Worm (Caenorhabditis elegans) whole organism, young adult: Measurements from ENCODE around the gene clec-141.

Experiments used
- B0019.2 ChIP-seq: fragments of 200-800 bp; sonication (Bioruptor generic); conservative IDR thresholded peaks from 2 replicates; pipeline ENCODE4 v1.3.6; 2022; ENCODE audit warnings: missing genetic modification reagents, missing genetic modification characterization, missing compliant biosample characterization
- B0261.1 ChIP-seq: sonication (generic microtip); optimal IDR thresholded peaks from 2 replicates; lab custom pipeline; 2016; ENCODE audit warnings: mild to moderate bottlenecking, missing genetic modification characterization, moderate library complexity, missing compliant biosample characterization
- C17E4.6 ChIP-seq: fragments of 200-800 bp; sonication (Bioruptor generic); IDR thresholded peaks from 2 replicates; pipeline ENCODE4 v1.3.6; 2022; ENCODE audit warnings: missing genetic modification reagents, missing genetic modification characterization, missing compliant biosample characterization
- D2030.7 ChIP-seq: fragments of 200-800 bp; sonication (Bioruptor generic); IDR thresholded peaks from 2 replicates; pipeline ENCODE4 v1.3.6; 2022; ENCODE audit warnings: missing genetic modification reagents, missing genetic modification characterization, missing compliant biosample characterization
- F10E7.11 ChIP-seq: sonication (generic microtip); optimal IDR thresholded peaks from 2 replicates; lab custom pipeline; 2017; ENCODE audit warnings: mild to moderate bottlenecking, missing genetic modification characterization, moderate library complexity, missing compliant biosample characterization
- F22D6.2 ChIP-seq: sonication (generic microtip); optimal IDR thresholded peaks from 2 replicates; lab custom pipeline; 2016; ENCODE audit warnings: mild to moderate bottlenecking, missing genetic modification characterization, missing compliant biosample characterization
- F33H1.4 ChIP-seq: fragments of 200-800 bp; sonication (Bioruptor generic); IDR thresholded peaks from 2 replicates; pipeline ENCODE4 v1.3.6; 2022; ENCODE audit warnings: missing genetic modification reagents, missing genetic modification characterization, missing compliant biosample characterization
- F52B5.7 ChIP-seq: sonication (generic microtip); optimal IDR thresholded peaks from 2 replicates; lab custom pipeline; 2016; ENCODE audit warnings: mild to moderate bottlenecking, missing genetic modification characterization, missing compliant biosample characterization
- F57C9.4 ChIP-seq: sonication (generic microtip); optimal IDR thresholded peaks from 2 replicates; lab custom pipeline; 2017; ENCODE audit warnings: mild to moderate bottlenecking, missing genetic modification characterization, missing compliant biosample characterization
- Y53F4B.3 ChIP-seq: fragments of 200-800 bp; sonication (Bioruptor generic); IDR thresholded peaks from 2 replicates; pipeline ENCODE4 v1.3.6; 2022; ENCODE audit warnings: missing genetic modification reagents, missing genetic modification characterization, missing compliant biosample characterization
- attf-6 ChIP-seq: fragments of 200-800 bp; sonication (Bioruptor generic); IDR thresholded peaks from 2 replicates; pipeline ENCODE4 v1.3.6; 2022; ENCODE audit warnings: missing genetic modification reagents, missing genetic modification characterization, missing compliant biosample characterization
- ceh-100 ChIP-seq: fragments of 200-800 bp; sonication (Bioruptor generic); IDR thresholded peaks from 2 replicates; pipeline ENCODE4 v1.3.6; 2022; ENCODE audit warnings: missing genetic modification reagents, missing genetic modification characterization, missing compliant biosample characterization
- ceh-27 ChIP-seq: fragments of 200-800 bp; sonication (Bioruptor generic); optimal IDR thresholded peaks from 2 replicates; lab custom pipeline; 2018; ENCODE audit warnings: mild to moderate bottlenecking, missing genetic modification characterization, moderate library complexity, missing compliant biosample characterization
- ceh-91 ChIP-seq: fragments of 200-800 bp; sonication (Bioruptor generic); IDR thresholded peaks from 2 replicates; pipeline ENCODE4 v1.3.6; 2022; ENCODE audit warnings: missing genetic modification reagents, missing genetic modification characterization, missing compliant biosample characterization
- chd-7 ChIP-seq: sonication (generic microtip); optimal IDR thresholded peaks from 2 replicates; lab custom pipeline; 2016; ENCODE audit warnings: mild to moderate bottlenecking, missing genetic modification characterization, moderate library complexity, missing compliant biosample characterization
- dpff-1 ChIP-seq: sonication (generic microtip); optimal IDR thresholded peaks from 2 replicates; lab custom pipeline; 2017; ENCODE audit warnings: mild to moderate bottlenecking, missing genetic modification characterization, missing compliant biosample characterization
- dpl-1 ChIP-seq: fragments of 150-350 bp; optimal IDR thresholded peaks from 2 replicates; lab custom pipeline; 2014; ENCODE audit warnings: missing biosample characterization, missing genetic modification reagents, missing genetic modification characterization
- efl-1 ChIP-seq: fragments of 150-350 bp; optimal IDR thresholded peaks from 2 replicates; lab custom pipeline; 2014; ENCODE audit warnings: missing biosample characterization, missing genetic modification reagents, missing genetic modification characterization
- egrh-3 ChIP-seq: fragments of 200-800 bp; sonication (Bioruptor generic); IDR thresholded peaks from 2 replicates; pipeline ENCODE4 v1.3.6; 2022; ENCODE audit warnings: missing genetic modification reagents, missing genetic modification characterization, missing compliant biosample characterization
- ekl-4 ChIP-seq: fragments of 200-800 bp; sonication (Bioruptor generic); IDR thresholded peaks from 2 replicates; pipeline ENCODE4 v1.3.6; 2022; ENCODE audit warnings: missing genetic modification reagents, missing genetic modification characterization, missing compliant biosample characterization
- ets-4 ChIP-seq: fragments of 200-800 bp; sonication (Bioruptor generic); optimal IDR thresholded peaks from 2 replicates; lab custom pipeline; 2018; ENCODE audit warnings: mild to moderate bottlenecking, missing genetic modification characterization, missing compliant biosample characterization
- gei-17 ChIP-seq: fragments of 200-800 bp; sonication (Bioruptor generic); optimal IDR thresholded peaks from 2 replicates; lab custom pipeline; 2018; ENCODE audit warnings: mild to moderate bottlenecking, missing genetic modification characterization, missing compliant biosample characterization
- him-1 ChIP-seq: sonication (generic microtip); optimal IDR thresholded peaks from 2 replicates; lab custom pipeline; 2016; ENCODE audit warnings: missing genotype, missing genetic modification reagents, missing genetic modification characterization, missing compliant biosample characterization
- hrde-1 ChIP-seq: sonication (generic microtip); optimal IDR thresholded peaks from 2 replicates; lab custom pipeline; 2016; ENCODE audit warnings: missing genetic modification characterization, mild to moderate bottlenecking, missing compliant biosample characterization, moderate library complexity, missing genotype, missing genetic modification reagents, borderline replicate concordance
- lsl-1 ChIP-seq: fragments of 200-800 bp; sonication (Bioruptor generic); optimal IDR thresholded peaks from 2 replicates; lab custom pipeline; 2018; ENCODE audit warnings: mild to moderate bottlenecking, missing genetic modification characterization, moderate library complexity, missing compliant biosample characterization
- madf-6 ChIP-seq: fragments of 200-800 bp; sonication (Bioruptor generic); IDR thresholded peaks from 2 replicates; pipeline ENCODE4 v1.3.6; 2022; ENCODE audit warnings: missing genetic modification reagents, missing genetic modification characterization, missing compliant biosample characterization
- nhr-120 ChIP-seq: fragments of 200-800 bp; sonication (Bioruptor generic); IDR thresholded peaks from 2 replicates; pipeline ENCODE4 v1.3.6; 2022; ENCODE audit warnings: missing genetic modification characterization, missing compliant biosample characterization
- nhr-179 ChIP-seq: sonication (generic microtip); optimal IDR thresholded peaks from 2 replicates; lab custom pipeline; 2016; ENCODE audit warnings: mild to moderate bottlenecking, missing genetic modification characterization, missing compliant biosample characterization
- pbrm-1 ChIP-seq: fragments of 200-800 bp; sonication (Bioruptor generic); IDR thresholded peaks from 2 replicates; pipeline ENCODE4 v1.3.6; 2022; ENCODE audit warnings: missing genetic modification reagents, missing genetic modification characterization, missing compliant biosample characterization
- rcor-1 ChIP-seq: fragments of 200-800 bp; sonication (Bioruptor generic); IDR thresholded peaks from 2 replicates; pipeline ENCODE4 v1.3.6; 2022; ENCODE audit warnings: missing genetic modification reagents, missing genetic modification characterization, missing compliant biosample characterization
- snpc-4 ChIP-seq, 5 experiments: fragments of 150-350 bp in 1 of 5; sonication (generic microtip) in 4 of 5; optimal IDR thresholded peaks; 2 replicates each; lab custom pipeline; 2014 to 2018; ENCODE audit warnings: missing genetic modification characterization in 5 of 5, missing biosample characterization in 3 of 5, antibody characterized with exemption in 2 of 5, mild to moderate bottlenecking in 2 of 5, missing compliant biosample characterization in 2 of 5, missing genotype in 2 of 5, moderate library complexity in 2 of 5, missing genetic modification reagents in 1 of 5
- tbp1 ChIP-seq: fragments of 200-800 bp; sonication (Bioruptor generic); optimal IDR thresholded peaks from 2 replicates; lab custom pipeline; 2018; ENCODE audit warnings: mild to moderate bottlenecking, missing genetic modification characterization, missing compliant biosample characterization
- unc-130 ChIP-seq: sonication (generic microtip); optimal IDR thresholded peaks from 2 replicates; lab custom pipeline; 2016; ENCODE audit warnings: missing genetic modification reagents, missing genetic modification characterization, missing compliant biosample characterization
- zfh-2 ChIP-seq: fragments of 200-800 bp; sonication (Bioruptor generic); conservative IDR thresholded peaks from 2 replicates; pipeline ENCODE4 v1.3.6; 2022; ENCODE audit warnings: missing genetic modification reagents, missing genetic modification characterization, missing compliant biosample characterization
- zim-3 ChIP-seq: sonication (generic microtip); optimal IDR thresholded peaks from 2 replicates; lab custom pipeline; 2017; ENCODE audit warnings: mild to moderate bottlenecking, missing genetic modification characterization, moderate library complexity, missing compliant biosample characterization
- ztf-18 ChIP-seq: sonication (generic microtip); optimal IDR thresholded peaks from 2 replicates; lab custom pipeline; 2016; ENCODE audit warnings: missing genotype, mild to moderate bottlenecking, missing genetic modification characterization, missing compliant biosample characterization
- ztf-22 ChIP-seq: fragments of 200-800 bp; sonication (Bioruptor generic); optimal IDR thresholded peaks from 2 replicates; lab custom pipeline; 2018; ENCODE audit warnings: mild to moderate bottlenecking, missing genetic modification characterization, moderate library complexity, missing compliant biosample characterization
- ztf-6 ChIP-seq: fragments of 200-800 bp; sonication (Bioruptor generic); IDR thresholded peaks from 2 replicates; pipeline ENCODE4 v1.3.6; 2022; ENCODE audit warnings: missing genetic modification reagents, missing genetic modification characterization, missing compliant biosample characterization

Gene clec-141

ce11 chrII:5455650-5456355, 48.4 kb upstream of the clec-141 start, which contains the start of gene daz-1 (continued):
- no peak for TF ChIP-seq F22D6.2 (tag; lab: Kevin White, UChicago)
- TF ChIP-seq chd-7 (tag; lab: Kevin White, UChicago), result no peak
- TF ChIP-seq tbp1 (GFP tag; lab: Kevin White, UChicago), result no peak
- TF ChIP-seq dpff-1 (tag; lab: Kevin White, UChicago), result no peak
- TF ChIP-seq dpl-1 (GFP tag; lab: Kevin White, UChicago), result peak; percentile 81
- TF ChIP-seq D2030.7, result peak; percentile 44
- TF ChIP-seq F57C9.4, result no peak
- TF ChIP-seq egrh-3 (GFP tag; lab: Robert Waterston, UW), result no peak
- TF ChIP-seq ceh-27 (GFP tag; lab: Kevin White, UChicago), result no peak
- TF ChIP-seq F52B5.7 (tag; lab: Kevin White, UChicago), result no peak
- TF ChIP-seq B0261.1 (tag; lab: Kevin White, UChicago), result no peak
- TF ChIP-seq lsl-1 (GFP tag; lab: Kevin White, UChicago), result peak; percentile 93
- TF ChIP-seq snpc-4 (GFP tag; optimal IDR thresholded peaks at IDR 0.05; lab: Kevin White, UChicago), result no peak
- TF ChIP-seq snpc-4 (tag; optimal IDR thresholded peaks at IDR 0.05; lab: Kevin White, UChicago), result no peak
- no peak for TF ChIP-seq gei-17 (GFP tag; lab: Kevin White, UChicago)
- TF ChIP-seq hrde-1 (tag; lab: Kevin White, UChicago), result no peak
- TF ChIP-seq him-1 (tag; lab: Kevin White, UChicago), result peak; percentile 53
- TF ChIP-seq Y53F4B.3, result no peak
- TF ChIP-seq attf-6, result no peak
- TF ChIP-seq ztf-18 (tag; lab: Kevin White, UChicago), result no peak
- peak; percentile 87 for TF ChIP-seq madf-6 (GFP tag; lab: Robert Waterston, UW)
- no peak for TF ChIP-seq nhr-120 (GFP tag; lab: Robert Waterston, UW)
- TF ChIP-seq zfh-2 (GFP tag; lab: Robert Waterston, UW), result no peak
- TF ChIP-seq rcor-1 (GFP tag; lab: Robert Waterston, UW), result peak; percentile 46; the same call in 1 of the 2 replicates
- TF ChIP-seq, all 124 proteins: peak for 17

- TF ChIP-seq F22D6.2 (tag; lab: Kevin White, UChicago) (no peak), ztf-22 (no peak), ceh-100 (GFP tag; lab: Robert Waterston, UW) (no peak), B0019.2 (GFP tag; lab: Robert Waterston, UW) (no peak), C17E4.6 (GFP tag; lab: Robert Waterston, UW) (no peak), efl-1 (GFP tag; lab: Kevin White, UChicago) (no peak), F10E7.11 (no peak), F33H1.4 (GFP tag; lab: Robert Waterston, UW) (no peak), unc-130 (GFP tag; lab: Kevin White, UChicago) (no peak), pbrm-1 (GFP tag; lab: Robert Waterston, UW) (no peak), ekl-4 (GFP tag; lab: Robert Waterston, UW) (no peak), ceh-91 (no peak), ets-4 (GFP tag; lab: Kevin White, UChicago) (no peak), nhr-179 (tag; lab: Kevin White, UChicago) (no peak), ztf-6 (GFP tag; lab: Robert Waterston, UW) (no peak), zim-3 (tag; lab: Kevin White, UChicago) (no peak)
Measured at ce11 chrII:5453547-5453946, 46.1 kb upstream of the clec-141 start, which contains the start of gene dhs-5. dhs-5 (plus strand) TSS chrII:5453847.
